Fruit fly (Drosophila melanogaster) whole organism, embryonic: ENCODE results near the gene dmrt93B.

Experiments used
- Aef1 ChIP-seq: fragments of 200-800 bp; sonication (Bioruptor generic); IDR thresholded peaks from 3 replicates; pipeline ENCODE4 v1.3.6; 2022; ENCODE audit warnings: missing biosample characterization, missing genetic modification characterization
- Bdp1 ChIP-seq: fragments of 200-800 bp; sonication (Bioruptor generic); optimal IDR thresholded peaks from 3 replicates; lab custom pipeline; 2016; ENCODE audit warnings: missing biosample characterization, missing genetic modification characterization
- C15 ChIP-seq: fragments of 200-800 bp; sonication (Bioruptor generic); IDR thresholded peaks from 3 replicates; pipeline ENCODE4 v1.3.6; 2022; ENCODE audit warnings: missing biosample characterization, missing genetic modification characterization
- CG10321 ChIP-seq: fragments of 200-800 bp; sonication (Bioruptor generic); IDR thresholded peaks from 2 replicates; pipeline ENCODE4 v1.3.6; 2022; ENCODE audit warnings: missing biosample characterization, missing genetic modification characterization
- CG10543 ChIP-seq: fragments of 200-800 bp; sonication (Bioruptor generic); optimal IDR thresholded peaks from 3 replicates; lab custom pipeline; 2017; ENCODE audit warnings: missing biosample characterization, mild to moderate bottlenecking, missing genetic modification characterization, moderate library complexity
- CG13123 ChIP-seq: fragments of 200-800 bp; sonication (Bioruptor generic); optimal IDR thresholded peaks from 2 replicates; lab custom pipeline; 2016; ENCODE audit warnings: missing biosample characterization, missing genetic modification characterization
- CG17568 ChIP-seq: fragments of 200-800 bp; sonication (Bioruptor generic); optimal IDR thresholded peaks from 2 replicates; lab custom pipeline; 2018; ENCODE audit warnings: missing biosample characterization, mild to moderate bottlenecking, missing genetic modification characterization, moderate library complexity
- CG17802 ChIP-seq: fragments of 200-800 bp; sonication (Bioruptor generic); optimal IDR thresholded peaks from 2 replicates; lab custom pipeline; 2018; ENCODE audit warnings: missing biosample characterization, mild to moderate bottlenecking, missing genetic modification characterization, moderate library complexity
- CG18599 ChIP-seq: fragments of 200-800 bp; sonication (Bioruptor generic); optimal IDR thresholded peaks from 3 replicates; lab custom pipeline; 2017; ENCODE audit warnings: missing biosample characterization, missing genetic modification characterization, mild to moderate bottlenecking, moderate library complexity, missing genetic modification reagents
- CG30020 ChIP-seq: fragments of 200-800 bp; optimal IDR thresholded peaks from 2 replicates; lab custom pipeline; 2019; ENCODE audit warnings: missing biosample characterization, mild to moderate bottlenecking, missing genetic modification characterization, moderate library complexity
- CG32767 ChIP-seq: fragments of 200-800 bp; sonication (Bioruptor generic); IDR thresholded peaks from 2 replicates; pipeline ENCODE4 v1.3.6; 2022; ENCODE audit warnings: missing biosample characterization, missing genetic modification characterization
- CG33213 ChIP-seq: fragments of 200-800 bp; sonication (Bioruptor generic); optimal IDR thresholded peaks from 3 replicates; lab custom pipeline; 2016; ENCODE audit warnings: missing biosample characterization, missing genetic modification characterization
- CG34224 ChIP-seq: fragments of 200-800 bp; sonication (Bioruptor generic); IDR thresholded peaks from 3 replicates; pipeline ENCODE4 v1.3.6; 2022; ENCODE audit warnings: missing biosample characterization, missing genetic modification characterization; ENCODE audit not compliant: partially characterized antibody
- CG34376 ChIP-seq: fragments of 200-800 bp; sonication (Bioruptor generic); optimal IDR thresholded peaks from 2 replicates; lab custom pipeline; 2018; ENCODE audit warnings: missing biosample characterization, mild to moderate bottlenecking, missing genetic modification characterization
- CG6683 ChIP-seq: fragments of 200-800 bp; sonication (Bioruptor generic); optimal IDR thresholded peaks from 2 replicates; lab custom pipeline; 2017; ENCODE audit warnings: missing biosample characterization, mild to moderate bottlenecking, missing genetic modification characterization, missing genetic modification reagents
- Deaf1 ChIP-seq: fragments of 200-800 bp; optimal IDR thresholded peaks from 3 replicates; lab custom pipeline; 2019; ENCODE audit warnings: missing biosample characterization, mild to moderate bottlenecking, missing genetic modification characterization, moderate library complexity
- Dref ChIP-seq: fragments of 200-800 bp; sonication (Bioruptor generic); IDR thresholded peaks from 2 replicates; pipeline ENCODE4 v1.3.6; 2022; ENCODE audit warnings: missing biosample characterization, missing genetic modification characterization
- GATAe ChIP-seq: fragments of 200-800 bp; sonication (Bioruptor generic); conservative IDR thresholded peaks from 2 replicates; pipeline ENCODE4 v1.3.6; 2022; ENCODE audit warnings: missing biosample characterization, missing genetic modification characterization
- Hey ChIP-seq: fragments of 200-800 bp; sonication (Bioruptor generic); optimal IDR thresholded peaks from 3 replicates; lab custom pipeline; 2018; ENCODE audit warnings: missing biosample characterization, mild to moderate bottlenecking, missing genetic modification characterization
- HmgZ ChIP-seq: fragments of 200-800 bp; sonication (Bioruptor generic); optimal IDR thresholded peaks from 2 replicates; lab custom pipeline; 2018; ENCODE audit warnings: missing biosample characterization, mild to moderate bottlenecking, missing genetic modification characterization
- Hr39 ChIP-seq: fragments of >200 bp; optimal IDR thresholded peaks from 2 replicates; lab custom pipeline; 2017
- Jarid2 ChIP-seq: fragments of 200-800 bp; sonication (Bioruptor generic); optimal IDR thresholded peaks from 3 replicates; lab custom pipeline; 2017; ENCODE audit warnings: mild to moderate bottlenecking, missing biosample characterization, missing genetic modification reagents, missing genetic modification characterization
- Nf-YB ChIP-seq: fragments of 200-800 bp; sonication (Bioruptor generic); optimal IDR thresholded peaks from 3 replicates; lab custom pipeline; 2019; ENCODE audit warnings: missing biosample characterization, mild to moderate bottlenecking, missing genetic modification characterization, moderate library complexity
- Nf-YC ChIP-seq: fragments of 200-800 bp; optimal IDR thresholded peaks from 3 replicates; lab custom pipeline; 2019; ENCODE audit warnings: missing biosample characterization, mild to moderate bottlenecking, missing genetic modification characterization, moderate library complexity
- Pdp1 ChIP-seq, 2 experiments: fragments of 200-800 bp; sonication (Bioruptor generic); optimal IDR thresholded peaks; 3 replicates each; lab custom pipeline; 2016; ENCODE audit warnings: missing biosample characterization in 2 of 2, missing genetic modification characterization in 2 of 2, mild to moderate bottlenecking in 1 of 2, moderate library complexity in 1 of 2
- Ravus ChIP-seq: fragments of 200-800 bp; sonication (Bioruptor generic); IDR thresholded peaks from 2 replicates; pipeline ENCODE4 v1.3.6; 2022; ENCODE audit warnings: missing biosample characterization, missing genetic modification characterization
- Sox102F ChIP-seq: fragments of 200-800 bp; sonication (Bioruptor generic); optimal IDR thresholded peaks from 2 replicates; lab custom pipeline; 2018; ENCODE audit warnings: missing biosample characterization, mild to moderate bottlenecking, missing genetic modification characterization, moderate library complexity
- aop ChIP-seq: fragments of 200-800 bp; sonication (Bioruptor generic); IDR thresholded peaks from 2 replicates; pipeline ENCODE4 v1.3.6; 2022; ENCODE audit warnings: missing biosample characterization, missing genetic modification characterization
- bowl ChIP-seq: fragments of 200-800 bp; sonication (Bioruptor generic); IDR thresholded peaks from 2 replicates; pipeline ENCODE4 v1.3.6; 2022; ENCODE audit warnings: missing biosample characterization, missing genetic modification characterization
- chinmo ChIP-seq: fragments of 200-800 bp; sonication (Bioruptor generic); IDR thresholded peaks from 4 replicates; pipeline ENCODE4 v1.3.6; 2022; ENCODE audit warnings: missing biosample characterization, missing genetic modification characterization; ENCODE audit not compliant: partially characterized antibody
- chm ChIP-seq: fragments of 200-800 bp; sonication (Bioruptor generic); IDR thresholded peaks from 2 replicates; pipeline ENCODE4 v1.3.6; 2022; ENCODE audit warnings: missing biosample characterization, missing genetic modification characterization
- crol ChIP-seq: fragments of 200-800 bp; sonication (Bioruptor generic); IDR thresholded peaks from 2 replicates; pipeline ENCODE4 v1.3.6; 2022; ENCODE audit warnings: missing biosample characterization, missing genetic modification characterization
- en ChIP-seq: fragments of 200-800 bp; sonication (Bioruptor generic); optimal IDR thresholded peaks from 2 replicates; lab custom pipeline; 2016; ENCODE audit warnings: missing biosample characterization, missing genetic modification characterization
- exex ChIP-seq: fragments of 200-800 bp; sonication (Bioruptor generic); optimal IDR thresholded peaks from 4 replicates; lab custom pipeline; 2018; ENCODE audit warnings: missing biosample characterization, mild to moderate bottlenecking, missing genetic modification characterization, moderate library complexity
- grn ChIP-seq: fragments of 200-800 bp; sonication (Bioruptor generic); optimal IDR thresholded peaks from 3 replicates; lab custom pipeline; 2017; ENCODE audit warnings: missing biosample characterization, missing genetic modification characterization
- hbn ChIP-seq: fragments of 200-800 bp; sonication (Bioruptor generic); IDR thresholded peaks from 2 replicates; pipeline ENCODE4 v1.3.6; 2022; ENCODE audit warnings: missing biosample characterization, missing genetic modification characterization; ENCODE audit not compliant: partially characterized antibody
- insv ChIP-seq, 2 experiments: fragments of 200-800 bp; sonication (Bioruptor generic); optimal IDR thresholded peaks; 3 replicates each; lab custom pipeline; 2016 to 2018; ENCODE audit warnings: missing biosample characterization in 2 of 2, missing genetic modification characterization in 2 of 2
- jing ChIP-seq: fragments of 200-800 bp; sonication (Bioruptor generic); optimal IDR thresholded peaks from 2 replicates; lab custom pipeline; 2018; ENCODE audit warnings: missing biosample characterization, mild to moderate bottlenecking, missing genetic modification characterization
- ken ChIP-seq: fragments of 200-800 bp; sonication (Bioruptor generic); IDR thresholded peaks from 3 replicates; pipeline ENCODE4 v1.3.6; 2022; ENCODE audit warnings: missing biosample characterization, missing genetic modification characterization
- mirr ChIP-seq: fragments of 200-800 bp; sonication (Bioruptor generic); optimal IDR thresholded peaks from 3 replicates; lab custom pipeline; 2018; ENCODE audit warnings: missing biosample characterization, mild to moderate bottlenecking, missing genetic modification characterization
- odd ChIP-seq: fragments of 200-800 bp; sonication (Bioruptor generic); optimal IDR thresholded peaks from 2 replicates; lab custom pipeline; 2017; ENCODE audit warnings: missing biosample characterization, mild to moderate bottlenecking, missing genetic modification characterization
- org-1 ChIP-seq: fragments of 200-800 bp; sonication (Bioruptor generic); optimal IDR thresholded peaks from 2 replicates; lab custom pipeline; 2017; ENCODE audit warnings: missing biosample characterization, missing genetic modification characterization
- pzg ChIP-seq: fragments of 200-800 bp; sonication (Bioruptor generic); optimal IDR thresholded peaks from 3 replicates; lab custom pipeline; 2018; ENCODE audit warnings: missing biosample characterization, mild to moderate bottlenecking, missing genetic modification characterization, moderate library complexity
- rib ChIP-seq: fragments of 200-800 bp; sonication (Bioruptor generic); IDR thresholded peaks from 2 replicates; pipeline ENCODE4 v1.3.6; 2022; ENCODE audit warnings: missing biosample characterization, missing genetic modification characterization
- sd ChIP-seq: fragments of 200-800 bp; sonication (Bioruptor generic); optimal IDR thresholded peaks from 3 replicates; lab custom pipeline; 2018; ENCODE audit warnings: missing biosample characterization, mild to moderate bottlenecking, missing genetic modification characterization, moderate library complexity
- sens-2 ChIP-seq: fragments of 200-800 bp; sonication (Bioruptor generic); IDR thresholded peaks from 2 replicates; pipeline ENCODE4 v1.3.6; 2022; ENCODE audit warnings: missing biosample characterization, missing genetic modification characterization
- sim ChIP-seq: fragments of 200-800 bp; sonication (Bioruptor generic); IDR thresholded peaks from 2 replicates; pipeline ENCODE4 v1.3.6; 2022; ENCODE audit warnings: missing biosample characterization, missing genetic modification characterization
- sug ChIP-seq: fragments of 200-800 bp; optimal IDR thresholded peaks from 2 replicates; lab custom pipeline; 2019; ENCODE audit warnings: missing biosample characterization, mild to moderate bottlenecking, missing genetic modification characterization, moderate library complexity
- z ChIP-seq: fragments of 200-800 bp; sonication (Bioruptor generic); IDR thresholded peaks from 3 replicates; pipeline ENCODE4 v1.3.6; 2022; ENCODE audit warnings: missing biosample characterization, missing genetic modification characterization

The dmrt93B gene

DNA sequence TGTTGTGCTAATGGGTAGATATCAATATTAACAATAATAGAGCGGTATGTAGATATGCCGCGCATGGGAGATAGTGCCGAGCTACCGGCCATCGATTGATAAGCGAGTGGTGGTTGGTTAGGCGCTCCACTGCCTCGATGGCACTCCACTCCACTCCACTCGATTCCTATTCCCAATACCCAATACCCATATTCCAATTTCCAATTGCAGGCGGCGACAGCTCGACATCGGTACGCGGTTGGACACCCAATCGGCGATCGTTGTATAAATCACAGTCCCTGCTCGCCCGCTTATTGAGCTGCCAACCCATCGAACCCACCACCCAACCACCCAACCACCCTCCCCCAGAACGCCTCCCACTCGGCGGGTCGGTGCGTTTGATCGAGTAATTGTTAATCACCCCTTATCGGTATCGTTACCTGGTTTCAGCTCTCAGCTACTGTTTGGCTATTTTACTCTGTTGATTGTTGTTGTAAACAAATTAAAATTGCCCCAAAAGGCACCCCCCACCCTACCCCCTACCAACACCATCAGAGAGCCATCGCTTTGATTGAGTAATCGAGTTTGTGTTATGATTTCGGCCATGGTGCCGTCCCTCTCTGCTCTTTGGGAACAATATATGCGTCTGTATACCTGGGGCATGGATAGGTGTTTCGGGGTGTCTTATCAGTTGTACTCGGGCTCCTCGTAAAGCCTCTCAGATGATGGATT lies 7.2 kb downstream of the dmrt93B start, which contains the start of gene HHEX:
Gene HHEX (minus strand): TSS at position 51 of the 711 bp plus-strand sequence.
- TF ChIP-seq crol (GFP tag; lab: Robert Waterston, UW) (peak; percentile 90), mirr (peak; percentile 87), Pdp1 (GFP tag; optimal IDR thresholded peaks at IDR 0.05; lab: Kevin White, UChicago) (peak in 1 of 2 experiments; percentile 59), CG6683 (GFP tag; lab: Kevin White, UChicago) (no peak), CG17802 (tag; lab: Kevin White, UChicago) (no peak), Jarid2 (GFP tag; lab: Kevin White, UChicago) (peak; percentile 7), pzg (GFP tag; lab: Kevin White, UChicago) (no peak), sug (peak; percentile 98), Ravus (GFP tag; lab: Robert Waterston, UW) (no peak), HmgZ (tag; lab: Kevin White, UChicago) (peak; percentile 49), exex (tag; lab: Kevin White, UChicago) (peak; percentile 99), jing (GFP tag; lab: Kevin White, UChicago) (no peak), hbn (GFP tag; lab: Robert Waterston, UW) (no peak), Hey (tag; lab: Kevin White, UChicago) (peak; percentile 92), en (GFP tag; lab: Kevin White, UChicago) (no peak), grn (GFP tag; lab: Kevin White, UChicago) (peak; percentile 74), rib (GFP tag; lab: Robert Waterston, UW) (0 out of 2 replicates have a peak, but pooled peaks have one; percentile 10), CG18599 (peak; percentile 50), CG30020 (tag; lab: Kevin White, UChicago) (no peak), odd (peak; percentile 46), org-1 (GFP tag; lab: Kevin White, UChicago) (no peak), CG13123 (GFP tag; lab: Kevin White, UChicago) (no peak), CG10321 (peak; percentile 62), CG34376 (GFP tag; lab: Kevin White, UChicago) (peak; percentile 83), ken (GFP tag; lab: Robert Waterston, UW) (no peak), Bdp1 (GFP tag; lab: Kevin White, UChicago) (no peak), Hr39 (lab: Kevin White, UChicago) (no peak), CG17568 (no peak), aop (GFP tag; lab: Robert Waterston, UW) (no peak), Deaf1 (tag; lab: Kevin White, UChicago) (peak; percentile 44), CG34224 (no peak), Aef1 (peak; percentile 59; the same call in 2 of the 3 replicates), GATAe (GFP tag; lab: Robert Waterston, UW) (peak; percentile 91), insv (GFP tag; optimal IDR thresholded peaks at IDR 0.05; lab: Kevin White, UChicago) (no peak), sens-2 (GFP tag; lab: Robert Waterston, UW) (peak; percentile 76), CG32767 (GFP tag; lab: Robert Waterston, UW) (0 out of 2 replicates have a peak, but pooled peaks have one; percentile 14), Sox102F (GFP tag; lab: Kevin White, UChicago) (no peak), bowl (no peak), C15 (GFP tag; lab: Robert Waterston, UW) (no peak), Nf-YB (GFP tag; lab: Kevin White, UChicago) (peak; percentile 90), chm (GFP tag; lab: Robert Waterston, UW) (0 out of 2 replicates have a peak, but pooled peaks have one; percentile 11), z (GFP tag; lab: Robert Waterston, UW) (no peak), chinmo (GFP tag; lab: Robert Waterston, UW) (0 out of 4 replicates have a peak, but pooled peaks have one; percentile 43), CG10543 (GFP tag; lab: Kevin White, UChicago) (peak; percentile 94), sd (tag; lab: Kevin White, UChicago) (peak; percentile 76), sim (GFP tag; lab: Robert Waterston, UW) (no peak), Dref (GFP tag; lab: Robert Waterston, UW) (no peak), CG33213 (GFP tag; lab: Kevin White, UChicago) (no peak), Nf-YC (peak; percentile 90)
